Fruit fly (Drosophila melanogaster) whole organism, embryonic: ENCODE results near the gene Syt12.

Experiments used
- Antp ChIP-seq: fragments of 200-800 bp; sonication (Bioruptor generic); optimal IDR thresholded peaks from 3 replicates; lab custom pipeline; 2016; ENCODE audit warnings: missing biosample characterization, missing genetic modification characterization
- Atf3 ChIP-seq: fragments of 200-800 bp; sonication (Bioruptor generic); optimal IDR thresholded peaks from 3 replicates; lab custom pipeline; 2016; ENCODE audit warnings: missing biosample characterization, missing genetic modification characterization
- BEAF-32 ChIP-seq: fragments of 200-800 bp; sonication (Bioruptor generic); optimal IDR thresholded peaks from 3 replicates; lab custom pipeline; 2017; ENCODE audit warnings: missing biosample characterization, missing genetic modification characterization, mild to moderate bottlenecking, moderate library complexity, missing genetic modification reagents
- CG10267 ChIP-seq: fragments of 200-800 bp; sonication (Bioruptor generic); optimal IDR thresholded peaks from 2 replicates; lab custom pipeline; 2018; ENCODE audit warnings: missing biosample characterization, mild to moderate bottlenecking, missing genetic modification characterization, moderate library complexity
- CG11247 ChIP-seq: fragments of 200-800 bp; sonication (Bioruptor generic); IDR thresholded peaks from 2 replicates; pipeline ENCODE4 v1.3.6; 2022; ENCODE audit warnings: missing biosample characterization, missing genetic modification characterization
- CG11723 ChIP-seq: fragments of 200-800 bp; sonication (Bioruptor generic); optimal IDR thresholded peaks from 2 replicates; lab custom pipeline; 2017; ENCODE audit warnings: missing biosample characterization, mild to moderate bottlenecking, missing genetic modification characterization
- CG12769 ChIP-seq: fragments of 200-800 bp; sonication (Bioruptor generic); optimal IDR thresholded peaks from 2 replicates; lab custom pipeline; 2019; ENCODE audit warnings: missing biosample characterization, mild to moderate bottlenecking, missing genetic modification characterization, moderate library complexity
- CG13624 ChIP-seq: fragments of 200-800 bp; sonication (Bioruptor generic); optimal IDR thresholded peaks from 2 replicates; lab custom pipeline; 2016; ENCODE audit warnings: missing biosample characterization, missing genetic modification characterization
- CG1602 ChIP-seq: fragments of 200-800 bp; sonication (Bioruptor generic); optimal IDR thresholded peaks from 3 replicates; lab custom pipeline; 2016; ENCODE audit warnings: missing biosample characterization, missing genetic modification characterization
- CG17186 ChIP-seq: fragments of 200-800 bp; sonication (Bioruptor generic); optimal IDR thresholded peaks from 3 replicates; lab custom pipeline; 2017; ENCODE audit warnings: missing biosample characterization, missing genetic modification reagents, missing genetic modification characterization
- CG17359 ChIP-seq: fragments of 200-800 bp; sonication (Bioruptor generic); optimal IDR thresholded peaks from 3 replicates; lab custom pipeline; 2018; ENCODE audit warnings: missing biosample characterization, mild to moderate bottlenecking, missing genetic modification characterization, moderate library complexity
- CG17568 ChIP-seq: fragments of 200-800 bp; sonication (Bioruptor generic); optimal IDR thresholded peaks from 2 replicates; lab custom pipeline; 2018; ENCODE audit warnings: missing biosample characterization, mild to moderate bottlenecking, missing genetic modification characterization, moderate library complexity
- CG18764 ChIP-seq: fragments of 200-800 bp; sonication (Bioruptor generic); optimal IDR thresholded peaks from 3 replicates; lab custom pipeline; 2016; ENCODE audit warnings: missing biosample characterization, missing genetic modification characterization
- CG2120 ChIP-seq: fragments of 200-800 bp; sonication (Bioruptor generic); optimal IDR thresholded peaks from 3 replicates; lab custom pipeline; 2016; ENCODE audit warnings: missing biosample characterization, missing genetic modification characterization
- CG2712 ChIP-seq: fragments of 200-800 bp; optimal IDR thresholded peaks from 3 replicates; lab custom pipeline; 2019; ENCODE audit warnings: missing biosample characterization, mild to moderate bottlenecking, missing genetic modification characterization, moderate library complexity
- CG30403 ChIP-seq: fragments of 200-800 bp; sonication (Bioruptor generic); optimal IDR thresholded peaks from 3 replicates; lab custom pipeline; 2016; ENCODE audit warnings: missing biosample characterization, missing genetic modification characterization
- CG31441 ChIP-seq: fragments of 200-800 bp; sonication (Bioruptor generic); IDR thresholded peaks from 2 replicates; pipeline ENCODE4 v1.3.6; 2022; ENCODE audit warnings: missing biosample characterization, missing genetic modification characterization
- CG34224 ChIP-seq: fragments of 200-800 bp; sonication (Bioruptor generic); IDR thresholded peaks from 3 replicates; pipeline ENCODE4 v1.3.6; 2022; ENCODE audit warnings: missing biosample characterization, missing genetic modification characterization; ENCODE audit not compliant: partially characterized antibody
- CG4424 ChIP-seq: fragments of 200-800 bp; sonication (Bioruptor generic); optimal IDR thresholded peaks from 3 replicates; lab custom pipeline; 2016; ENCODE audit warnings: missing biosample characterization, missing genetic modification characterization
- CG4617 ChIP-seq: fragments of 200-800 bp; sonication (Bioruptor generic); optimal IDR thresholded peaks from 3 replicates; lab custom pipeline; 2016; ENCODE audit warnings: missing biosample characterization, missing genetic modification characterization, borderline replicate concordance
- CG6791 ChIP-seq: fragments of 200-800 bp; sonication (Bioruptor generic); IDR thresholded peaks from 3 replicates; pipeline ENCODE4 v1.3.6; 2022; ENCODE audit warnings: missing biosample characterization, missing genetic modification characterization; ENCODE audit not compliant: partially characterized antibody
- CG7357 ChIP-seq: fragments of 200-800 bp; sonication (Bioruptor generic); IDR thresholded peaks from 3 replicates; pipeline ENCODE4 v1.3.6; 2022; ENCODE audit warnings: missing biosample characterization, missing genetic modification characterization
- CG7786 ChIP-seq: fragments of 200-800 bp; sonication (Bioruptor generic); optimal IDR thresholded peaks from 2 replicates; lab custom pipeline; 2016; ENCODE audit warnings: missing biosample characterization, missing genetic modification characterization
- CrebB ChIP-seq: fragments of 200-800 bp; sonication (Bioruptor generic); optimal IDR thresholded peaks from 3 replicates; lab custom pipeline; 2018; ENCODE audit warnings: missing biosample characterization, mild to moderate bottlenecking, missing genetic modification characterization
- D19A ChIP-seq: fragments of 200-800 bp; optimal IDR thresholded peaks from 3 replicates; lab custom pipeline; 2019; ENCODE audit warnings: missing biosample characterization, mild to moderate bottlenecking, missing genetic modification characterization, moderate library complexity
- Dref ChIP-seq: fragments of 200-800 bp; sonication (Bioruptor generic); IDR thresholded peaks from 2 replicates; pipeline ENCODE4 v1.3.6; 2022; ENCODE audit warnings: missing biosample characterization, missing genetic modification characterization
- E2f2 ChIP-seq: fragments of 200-800 bp; sonication (Bioruptor generic); IDR thresholded peaks from 2 replicates; pipeline ENCODE4 v1.3.6; 2022; ENCODE audit warnings: missing biosample characterization, missing genetic modification characterization
- Hr78 ChIP-seq, 2 experiments: fragments of 200-800 bp in 1 of 2; fragments of >200 bp in 1 of 2; sonication (Bioruptor generic) in 1 of 2; optimal IDR thresholded peaks; 2 replicates each; lab custom pipeline; 2017 to 2019; ENCODE audit warnings: missing biosample characterization in 2 of 2, missing genetic modification characterization in 2 of 2, mild to moderate bottlenecking in 1 of 2, moderate library complexity in 1 of 2
- Lhr ChIP-seq: fragments of 200-800 bp; sonication (Bioruptor generic); optimal IDR thresholded peaks from 3 replicates; lab custom pipeline; 2017; ENCODE audit warnings: mild to moderate bottlenecking, missing biosample characterization, missing genetic modification reagents, missing genetic modification characterization
- Sry-δ ChIP-seq: fragments of 200-800 bp; sonication (Bioruptor generic); optimal IDR thresholded peaks from 2 replicates; lab custom pipeline; 2016; ENCODE audit warnings: missing biosample characterization, missing genetic modification characterization
- ato ChIP-seq: fragments of 200-800 bp; sonication (Bioruptor generic); IDR thresholded peaks from 2 replicates; pipeline ENCODE4 v1.3.6; 2022; ENCODE audit warnings: missing biosample characterization, missing genetic modification characterization; ENCODE audit not compliant: partially characterized antibody
- bsh ChIP-seq, 2 experiments: fragments of 200-800 bp; sonication (Bioruptor generic); optimal IDR thresholded peaks; 2 replicates each; lab custom pipeline; 2017 to 2018; ENCODE audit warnings: mild to moderate bottlenecking in 2 of 2, missing biosample characterization in 2 of 2, missing genetic modification characterization in 2 of 2, moderate library complexity in 1 of 2
- ci ChIP-seq: fragments of 200-800 bp; sonication (Bioruptor generic); IDR thresholded peaks from 3 replicates; pipeline ENCODE4 v1.3.6; 2022; ENCODE audit warnings: missing biosample characterization, missing genetic modification characterization
- dimm ChIP-seq: fragments of 200-800 bp; sonication (Bioruptor generic); IDR thresholded peaks from 2 replicates; pipeline ENCODE4 v1.3.6; 2022; ENCODE audit warnings: missing biosample characterization, missing genetic modification characterization
- gce ChIP-seq: fragments of 200-800 bp; sonication (Bioruptor generic); IDR thresholded peaks from 3 replicates; pipeline ENCODE4 v1.3.6; 2022; ENCODE audit warnings: missing biosample characterization, missing genetic modification characterization
- gcm2 ChIP-seq: fragments of 200-800 bp; sonication (Bioruptor generic); optimal IDR thresholded peaks from 2 replicates; lab custom pipeline; 2016; ENCODE audit warnings: missing biosample characterization, missing genetic modification characterization
- ind ChIP-seq: fragments of 200-800 bp; sonication (Bioruptor generic); optimal IDR thresholded peaks from 3 replicates; lab custom pipeline; 2016; ENCODE audit warnings: missing biosample characterization, missing genetic modification characterization
- inv ChIP-seq: fragments of 200-800 bp; sonication (Bioruptor generic); IDR thresholded peaks from 2 replicates; pipeline ENCODE4 v1.3.6; 2022; ENCODE audit warnings: missing biosample characterization, missing genetic modification characterization; ENCODE audit not compliant: partially characterized antibody
- kni ChIP-seq: fragments of 200-800 bp; sonication (Bioruptor generic); optimal IDR thresholded peaks from 3 replicates; lab custom pipeline; 2017; ENCODE audit warnings: mild to moderate bottlenecking, missing biosample characterization, missing genetic modification reagents, missing genetic modification characterization
- maf-S ChIP-seq: fragments of 200-800 bp; sonication (Bioruptor generic); optimal IDR thresholded peaks from 2 replicates; lab custom pipeline; 2016; ENCODE audit warnings: missing biosample characterization, missing genetic modification characterization
- pan ChIP-seq, 4 experiments: fragments of >200 bp in 3 of 4; fragments of 200-800 bp in 1 of 4; sonication (Bioruptor generic) in 1 of 4; optimal IDR thresholded peaks in 3 of 4; IDR thresholded peaks in 1 of 4; 2 replicates each; pipeline versions ENCODE4 v1.3.6 to Lab custom; 2017 to 2022; ENCODE audit warnings: missing biosample characterization in 2 of 4, missing genetic modification characterization in 2 of 4, mixed read lengths in 1 of 4
- pho ChIP-seq: fragments of 200-800 bp; sonication (Bioruptor generic); optimal IDR thresholded peaks from 2 replicates; lab custom pipeline; 2016; ENCODE audit warnings: missing biosample characterization, missing genetic modification characterization
- sim ChIP-seq: fragments of 200-800 bp; sonication (Bioruptor generic); IDR thresholded peaks from 2 replicates; pipeline ENCODE4 v1.3.6; 2022; ENCODE audit warnings: missing biosample characterization, missing genetic modification characterization
- trh ChIP-seq: fragments of 200-800 bp; sonication (Bioruptor generic); optimal IDR thresholded peaks from 2 replicates; lab custom pipeline; 2016; ENCODE audit warnings: missing biosample characterization, missing genetic modification characterization
- twi ChIP-seq: fragments of 200-800 bp; optimal IDR thresholded peaks from 2 replicates; lab custom pipeline; 2019; ENCODE audit warnings: missing biosample characterization, mild to moderate bottlenecking, missing genetic modification characterization, moderate library complexity
- wor ChIP-seq: fragments of 200-800 bp; sonication (Bioruptor generic); IDR thresholded peaks from 2 replicates; pipeline ENCODE4 v1.3.6; 2022; ENCODE audit warnings: missing biosample characterization, missing genetic modification characterization
- zen2 ChIP-seq: fragments of 200-800 bp; sonication (Bioruptor generic); IDR thresholded peaks from 3 replicates; pipeline ENCODE4 v1.3.6; 2022; ENCODE audit warnings: missing biosample characterization, missing genetic modification characterization; ENCODE audit not compliant: partially characterized antibody

Syt12 gene

dm6 chrX:13403962-13404830 lies 45.1 kb downstream of the Syt12 start, which contains the start of gene GstT4 (continued):
- TF ChIP-seq wor (GFP tag; lab: Robert Waterston, UW) (no peak), Sry-δ (GFP tag; lab: Kevin White, UChicago) (peak; percentile 27), Antp (GFP tag; lab: Kevin White, UChicago) (peak; percentile 64), CG31441 (GFP tag; lab: Robert Waterston, UW) (no peak), CG6791 (GFP tag; lab: Robert Waterston, UW) (no peak), gcm2 (GFP tag; lab: Kevin White, UChicago) (no peak), E2f2 (GFP tag; lab: Robert Waterston, UW) (peak; percentile 22; the same call in 1 of the 2 replicates), CrebB (no peak), CG17186 (no peak), Lhr (no peak), dimm (GFP tag; lab: Robert Waterston, UW) (no peak), CG7786 (peak; percentile 86), CG18764 (GFP tag; lab: Kevin White, UChicago) (no peak), CG2120 (GFP tag; lab: Kevin White, UChicago) (peak; percentile 80), trh (GFP tag; lab: Kevin White, UChicago) (no peak), pho (peak; percentile 58), BEAF-32 (GFP tag; lab: Kevin White, UChicago) (no peak), ato (no peak), ci (GFP tag; lab: Robert Waterston, UW) (peak; percentile 74), ind (GFP tag; lab: Kevin White, UChicago) (peak; percentile 54), Hr78 (GFP tag; optimal IDR thresholded peaks at IDR 0.05; lab: Kevin White, UChicago) (no peak), CG7357 (GFP tag; lab: Robert Waterston, UW) (no peak), CG34224 (GFP tag; lab: Robert Waterston, UW) (peak; percentile 12; the same call in 1 of the 3 replicates), CG4424 (GFP tag; lab: Kevin White, UChicago) (peak; percentile 33), CG4617 (no peak), twi (tag; lab: Kevin White, UChicago) (peak; percentile 19), CG12769 (tag; lab: Kevin White, UChicago) (no peak), CG30403 (GFP tag; lab: Kevin White, UChicago) (peak; percentile 65), gce (GFP tag; lab: Robert Waterston, UW) (no peak), CG13624 (peak; percentile 84), maf-S (no peak), sim (GFP tag; lab: Robert Waterston, UW) (no peak), CG17568 (no peak), Atf3 (GFP tag; lab: Kevin White, UChicago) (peak; percentile 7), zen2 (GFP tag; lab: Robert Waterston, UW) (0 out of 3 replicates have a peak, but pooled peaks have one; percentile 20), CG17359 (tag; lab: Kevin White, UChicago) (peak; percentile 21), CG11723 (GFP tag; lab: Kevin White, UChicago) (no peak), CG1602 (GFP tag; lab: Kevin White, UChicago) (peak; percentile 42), pan (optimal IDR thresholded peaks at IDR 0.05; lab: Kevin White, UChicago) (no peak), pan (GFP tag; optimal IDR thresholded peaks at IDR 0.05 in 1 of 2, IDR thresholded peaks at IDR 0.05 in 1 of 2) (peak in 1 of 2 experiments; percentile 35), CG11247 (GFP tag; lab: Robert Waterston, UW) (peak; percentile 50), inv (GFP tag; lab: Robert Waterston, UW) (no peak), kni (no peak), Dref (no peak), D19A (tag; lab: Kevin White, UChicago) (peak; percentile 99), CG10267 (no peak), CG2712 (tag; lab: Kevin White, UChicago) (peak; percentile 33), bsh (GFP tag; optimal IDR thresholded peaks at IDR 0.05; lab: Kevin White, UChicago) (peak; percentile 4 to 94)
